Worm (Caenorhabditis elegans) whole organism, early embryonic: ENCODE results near the gene crb-1.

Experiments
- F13C5.2 ChIP-seq: sonication (generic microtip); optimal IDR thresholded peaks from 2 replicates; lab custom pipeline; 2017; ENCODE audit warnings: mild to moderate bottlenecking, missing genetic modification characterization, inconsistent platforms, missing compliant biosample characterization
- aly-1 ChIP-seq: sonication (generic microtip); optimal IDR thresholded peaks from 2 replicates; lab custom pipeline; 2016; ENCODE audit warnings: missing genetic modification characterization, missing compliant biosample characterization
- ama-1 ChIP-seq: fragments of 150-350 bp; optimal IDR thresholded peaks from 2 replicates; lab custom pipeline; 2014
- pes-1 ChIP-seq: fragments of 200-800 bp; sonication (Bioruptor generic); IDR thresholded peaks from 2 replicates; pipeline ENCODE4 v1.3.6; 2022; ENCODE audit warnings: missing genetic modification reagents, missing genetic modification characterization, missing compliant biosample characterization
- scrt-1 ChIP-seq: fragments of 200-800 bp; sonication (Bioruptor generic); IDR thresholded peaks from 2 replicates; pipeline ENCODE4 v1.3.6; 2022; ENCODE audit warnings: missing genetic modification characterization, missing compliant biosample characterization
- tbx-37 ChIP-seq: fragments of 200-800 bp; sonication (Bioruptor generic); conservative IDR thresholded peaks from 2 replicates; pipeline ENCODE4 v1.3.6; 2022; ENCODE audit warnings: missing genetic modification reagents, missing genetic modification characterization, missing compliant biosample characterization

DNA sequence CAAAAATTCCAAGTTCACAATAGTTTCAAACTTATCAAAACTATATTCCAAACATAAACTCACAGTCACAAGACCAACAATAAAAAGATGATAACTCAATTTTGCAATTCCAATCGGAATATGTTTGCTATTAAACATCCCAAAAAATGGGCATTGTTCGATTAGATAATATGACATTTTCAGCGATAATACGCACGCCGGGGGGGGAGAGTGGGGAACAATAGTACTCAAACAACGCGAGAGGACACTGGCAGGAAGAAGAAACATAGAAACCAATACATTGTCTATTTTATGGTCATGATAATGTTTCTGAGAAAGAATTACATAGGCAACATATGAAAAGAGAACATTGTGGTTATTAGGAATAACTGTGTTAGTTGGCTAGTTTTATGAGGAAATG, 37.9 kb downstream of the crb-1 start:
- TF ChIP-seq ama-1, result no peak
- no peak for TF ChIP-seq tbx-37 (GFP tag; lab: Robert Waterston, UW)
- TF ChIP-seq scrt-1, result no peak
- no peak for TF ChIP-seq F13C5.2 (tag; lab: Kevin White, UChicago)
- TF ChIP-seq pes-1 (GFP tag; lab: Robert Waterston, UW), result no peak
- no peak for TF ChIP-seq aly-1 (tag; lab: Kevin White, UChicago)
